Fruit fly (Drosophila melanogaster): ENCODE measurements around the gene CG43220.

Gene CG43220

DNA sequence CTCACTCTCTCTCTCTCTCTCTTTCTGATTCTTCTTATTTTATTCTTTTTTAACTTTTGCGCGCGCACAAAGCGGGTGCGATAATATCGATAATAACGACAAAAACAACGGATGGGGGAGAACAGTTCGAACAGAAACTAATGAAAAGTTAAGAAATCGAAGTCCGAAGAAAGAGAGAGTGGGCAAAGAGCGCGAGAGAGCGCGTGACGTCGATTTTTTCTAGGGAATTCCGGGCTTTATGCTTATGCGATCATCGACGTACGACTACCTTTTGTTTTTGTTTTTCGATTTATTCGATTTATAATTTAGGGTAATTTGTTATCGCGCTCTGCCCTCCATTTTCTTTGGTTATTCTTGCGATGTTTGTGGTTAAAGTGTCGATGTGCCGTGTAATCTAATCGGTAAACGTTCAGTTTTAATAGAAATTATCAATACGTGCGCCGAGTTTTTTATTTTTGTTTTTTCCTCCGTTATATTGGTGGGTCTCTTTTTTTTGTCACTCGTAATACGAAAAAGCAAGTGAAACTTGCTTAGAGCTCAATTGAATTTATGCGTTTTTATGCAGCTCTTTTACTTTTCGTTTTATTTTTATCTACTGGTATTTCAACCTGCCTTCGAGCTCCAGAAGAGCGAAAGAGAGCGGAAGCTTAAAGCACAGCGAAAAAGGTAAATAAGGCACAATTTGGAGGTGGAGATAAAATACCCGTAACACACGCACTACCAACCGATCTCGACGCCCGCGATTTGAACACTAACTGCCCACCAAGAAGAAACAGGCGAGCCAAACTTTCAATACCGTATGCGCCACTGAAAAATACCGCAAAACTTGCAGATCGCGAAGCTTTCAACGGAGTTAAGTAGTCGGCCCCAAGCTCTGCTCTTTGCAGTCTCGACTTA is 36.5 kb upstream of the CG43220 start, which contains the start of gene dl (continued):
- TF ChIP-seq Dp (GFP tag; optimal IDR thresholded peaks at IDR 0.05), result peak; percentile 27
- TF ChIP-seq CG6654 (GFP tag; optimal IDR thresholded peaks at IDR 0.05), result no peak
- no peak for TF ChIP-seq CG32772 (GFP tag; IDR thresholded peaks at IDR 0.05)
- TF ChIP-seq Blimp-1 (GFP tag; optimal IDR thresholded peaks at IDR 0.05), result peak; percentile 58
- TF ChIP-seq CG2875 (GFP tag; optimal IDR thresholded peaks at IDR 0.05), result no peak
- no peak for TF ChIP-seq Dek (tag; optimal IDR thresholded peaks at IDR 0.05)
- TF ChIP-seq dysf (GFP tag; IDR thresholded peaks at IDR 0.05), result no peak
- TF ChIP-seq sna (GFP tag; IDR thresholded peaks at IDR 0.05; ENCODE audit: partially characterized antibody), result no peak
- TF ChIP-seq CG31224 (GFP tag; IDR thresholded peaks at IDR 0.05), result no peak
- no peak for TF ChIP-seq CG1233 (GFP tag; optimal IDR thresholded peaks at IDR 0.05)
- no peak for TF ChIP-seq CG5180 (GFP tag; optimal IDR thresholded peaks at IDR 0.05)
- no peak for TF ChIP-seq CG12744 (GFP tag; optimal IDR thresholded peaks at IDR 0.05)
- TF ChIP-seq slbo (GFP tag; IDR thresholded peaks at IDR 0.05), result peak; percentile 28
- no peak for TF ChIP-seq Atf3 (GFP tag; optimal IDR thresholded peaks at IDR 0.05)
- no peak for TF ChIP-seq gsb-n (tag; optimal IDR thresholded peaks at IDR 0.05)
- 0 out of 2 replicates have a peak, but pooled peaks have one; percentile 30 for TF ChIP-seq CG11696 (GFP tag; IDR thresholded peaks at IDR 0.05)
- TF ChIP-seq ttk (GFP tag; IDR thresholded peaks at IDR 0.05), result no peak
- no peak for TF ChIP-seq wdn (GFP tag; IDR thresholded peaks at IDR 0.05)
- TF ChIP-seq CG9797 (GFP tag; optimal IDR thresholded peaks at IDR 0.05), result no peak
- TF ChIP-seq klu (GFP tag; IDR thresholded peaks at IDR 0.05), result no peak
- no peak for TF ChIP-seq CG15479 (GFP tag; optimal IDR thresholded peaks at IDR 0.05)
- no peak for TF ChIP-seq Nf-YA (GFP tag; IDR thresholded peaks at IDR 0.05)
- no peak for TF ChIP-seq YL-1 (GFP tag; optimal IDR thresholded peaks at IDR 0.05)
- no peak for TF ChIP-seq CG11723 (GFP tag; optimal IDR thresholded peaks at IDR 0.05)
- TF ChIP-seq tll (GFP tag; optimal IDR thresholded peaks at IDR 0.05), result no peak
- peak; percentile 11; the same call in 1 of the 3 replicates for TF ChIP-seq Dbx (GFP tag; IDR thresholded peaks at IDR 0.05)
- TF ChIP-seq CG7839 (tag; optimal IDR thresholded peaks at IDR 0.05), result no peak
- TF ChIP-seq da (GFP tag; optimal IDR thresholded peaks at IDR 0.05), result no peak
- no peak for TF ChIP-seq ro (GFP tag; IDR thresholded peaks at IDR 0.05)
- no peak for TF ChIP-seq CG1024 (GFP tag; IDR thresholded peaks at IDR 0.05)
- TF ChIP-seq nom (GFP tag; optimal IDR thresholded peaks at IDR 0.05), result peak; percentile 18
- no peak for TF ChIP-seq peb (GFP tag; IDR thresholded peaks at IDR 0.05)
- no peak for TF ChIP-seq D (optimal IDR thresholded peaks at IDR 0.05)
- no peak for TF ChIP-seq D (GFP tag; optimal IDR thresholded peaks at IDR 0.05)
- TF ChIP-seq gsb (GFP tag; IDR thresholded peaks at IDR 0.05), result no peak
- TF ChIP-seq amos (GFP tag; IDR thresholded peaks at IDR 0.05; ENCODE audit: partially characterized antibody), result no peak; the same call in 1 of the 2 replicates
- TF ChIP-seq Dip2 (GFP tag; IDR thresholded peaks at IDR 0.05), result no peak
- TF ChIP-seq Hand (GFP tag; optimal IDR thresholded peaks at IDR 0.05), result no peak
- no peak for TF ChIP-seq odd (GFP tag; optimal IDR thresholded peaks at IDR 0.05)
- TF ChIP-seq unpg (GFP tag; optimal IDR thresholded peaks at IDR 0.05), result no peak
- no peak for TF ChIP-seq CG12071 (GFP tag; optimal IDR thresholded peaks at IDR 0.05)
- TF ChIP-seq CG3065 (GFP tag; optimal IDR thresholded peaks at IDR 0.05), result no peak
- TF ChIP-seq jigr1 (GFP tag; IDR thresholded peaks at IDR 0.05), result no peak
- TF ChIP-seq chinmo (GFP tag; IDR thresholded peaks at IDR 0.05; ENCODE audit: partially characterized antibody), result peak; percentile 85; the same call in 3 of the 4 replicates
- TF ChIP-seq croc (GFP tag; conservative IDR thresholded peaks at IDR 0.05), result no peak
- no peak for TF ChIP-seq fd64A (GFP tag; optimal IDR thresholded peaks at IDR 0.05)
- TF ChIP-seq Lpt (GFP tag; optimal IDR thresholded peaks at IDR 0.05), result no peak
- peak; percentile 35; the same call in 1 of the 2 replicates for TF ChIP-seq Scr (GFP tag; IDR thresholded peaks at IDR 0.05; ENCODE audit: partially characterized antibody)
- no peak for TF ChIP-seq CG32767 (GFP tag; IDR thresholded peaks at IDR 0.05)
